Worm (Caenorhabditis elegans) whole organism, L4/young adult: ENCODE data around the gene B0250.18.

Experiments used
- W03F9.2 ChIP-seq: fragments of 150-350 bp; optimal IDR thresholded peaks from 2 replicates; lab custom pipeline; 2014; ENCODE audit warnings: missing biosample characterization, missing genetic modification characterization
- him-1 ChIP-seq: sonication (generic microtip); optimal IDR thresholded peaks from 2 replicates; lab custom pipeline; 2016; ENCODE audit warnings: missing genotype, missing genetic modification reagents, missing genetic modification characterization, missing compliant biosample characterization

DNA sequence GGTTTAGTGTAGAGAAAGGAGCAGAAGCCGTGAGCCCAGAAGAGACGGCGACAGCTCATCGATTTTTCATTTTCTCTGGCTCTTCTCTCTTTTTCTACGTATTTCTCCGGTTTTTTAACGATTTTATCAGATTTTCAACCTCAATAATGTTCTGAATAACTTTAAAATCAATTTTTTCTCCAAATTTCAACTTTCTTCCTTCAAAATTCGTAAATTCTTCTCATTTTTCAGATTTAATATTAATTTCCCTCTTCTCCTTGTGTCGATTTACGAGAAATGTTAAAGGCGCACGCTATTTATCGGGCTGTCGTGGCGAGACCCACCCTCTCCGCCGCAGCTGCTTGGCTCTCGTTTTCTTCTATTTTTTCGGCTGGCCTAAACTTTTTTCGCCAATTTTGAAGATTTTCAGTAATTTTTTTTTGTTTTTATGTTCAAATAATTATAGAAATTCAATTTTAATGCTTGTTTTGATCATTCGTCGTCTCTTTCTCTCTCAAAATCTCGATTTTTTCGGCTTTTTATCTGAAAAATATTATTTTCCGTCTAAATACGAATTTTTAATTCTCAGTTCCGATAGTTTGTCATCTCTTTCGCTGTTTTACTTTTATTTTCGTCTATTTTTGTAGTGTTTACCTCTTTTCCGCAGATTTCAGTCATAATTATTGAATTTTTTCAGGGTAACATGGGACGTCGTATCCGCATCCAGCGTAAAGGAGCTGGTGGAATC, 18.5 kb upstream of the B0250.18 start, which contains the start of the genes calf-1 and rpl-2:
- peak; percentile 33 for TF ChIP-seq W03F9.2
- no peak for TF ChIP-seq him-1 (tag; lab: Kevin White, UChicago)
